Worm (Caenorhabditis elegans) whole organism, L2 larva: ENCODE data around the gene clec-118.

ENCODE experiments used
- C34F6.9 ChIP-seq: fragments of 150-350 bp; optimal IDR thresholded peaks from 2 replicates; lab custom pipeline; 2014; ENCODE audit warnings: missing biosample characterization, missing genetic modification characterization
- F13H6.1 ChIP-seq: sonication (generic microtip); optimal IDR thresholded peaks from 2 replicates; lab custom pipeline; 2016; ENCODE audit warnings: missing genetic modification characterization, missing compliant biosample characterization
- R02D3.7 ChIP-seq: fragments of 150-350 bp; optimal IDR thresholded peaks from 2 replicates; lab custom pipeline; 2014; ENCODE audit warnings: missing biosample characterization, missing genetic modification characterization
- Y55F3AM.14 ChIP-seq: fragments of 200-800 bp; sonication (Bioruptor generic); optimal IDR thresholded peaks from 2 replicates; lab custom pipeline; 2018; ENCODE audit warnings: mild to moderate bottlenecking, missing genetic modification characterization, missing compliant biosample characterization
- ZK546.5 ChIP-seq: sonication (generic microtip); optimal IDR thresholded peaks from 2 replicates; lab custom pipeline; 2017; ENCODE audit warnings: missing biosample characterization, missing genetic modification characterization
- alr-1 ChIP-seq: fragments of 150-350 bp; optimal IDR thresholded peaks from 2 replicates; lab custom pipeline; 2014; ENCODE audit warnings: missing biosample characterization, missing genetic modification characterization
- aly-2 ChIP-seq: fragments of 150-350 bp; optimal IDR thresholded peaks from 2 replicates; lab custom pipeline; 2014; ENCODE audit warnings: missing biosample characterization, missing genetic modification characterization
- ama-1 ChIP-seq: fragments of 150-350 bp; optimal IDR thresholded peaks from 2 replicates; lab custom pipeline; 2018; ENCODE audit warnings: inconsistent platforms
- blmp-1 ChIP-seq: sonication (generic microtip); optimal IDR thresholded peaks from 2 replicates; lab custom pipeline; 2017; ENCODE audit warnings: missing genetic modification characterization, mild to moderate bottlenecking, missing compliant biosample characterization, antibody characterized with exemption, moderate library complexity; ENCODE audit not compliant: insufficient read depth
- ceh-16 ChIP-seq: fragments of 150-350 bp; optimal IDR thresholded peaks from 2 replicates; lab custom pipeline; 2014; ENCODE audit warnings: missing biosample characterization, missing genetic modification characterization
- ceh-82 ChIP-seq: fragments of 150-350 bp; optimal IDR thresholded peaks from 2 replicates; lab custom pipeline; 2014; ENCODE audit warnings: missing biosample characterization, missing genetic modification characterization
- crh-2 ChIP-seq: sonication (generic microtip); optimal IDR thresholded peaks from 2 replicates; lab custom pipeline; 2017; ENCODE audit warnings: missing biosample characterization, missing genetic modification characterization
- dmd-4 ChIP-seq: sonication (generic microtip); optimal IDR thresholded peaks from 2 replicates; lab custom pipeline; 2017; ENCODE audit warnings: missing biosample characterization, missing genetic modification characterization
- egl-27 ChIP-seq: sonication (generic microtip); optimal IDR thresholded peaks from 3 replicates; lab custom pipeline; 2017; ENCODE audit warnings: missing biosample characterization, missing genetic modification reagents, missing genetic modification characterization
- elt-1 ChIP-seq: fragments of 150-350 bp; optimal IDR thresholded peaks from 2 replicates; lab custom pipeline; 2014; ENCODE audit warnings: missing biosample characterization, missing genetic modification characterization
- elt-3 ChIP-seq: sonication (generic microtip); optimal IDR thresholded peaks from 2 replicates; lab custom pipeline; 2017; ENCODE audit warnings: missing biosample characterization, missing genetic modification characterization
- fos-1 ChIP-seq: fragments of 150-350 bp; optimal IDR thresholded peaks from 2 replicates; lab custom pipeline; 2014; ENCODE audit warnings: missing biosample characterization, missing genetic modification characterization
- gmeb-1 ChIP-seq: fragments of 150-350 bp; optimal IDR thresholded peaks from 2 replicates; lab custom pipeline; 2014; ENCODE audit warnings: missing biosample characterization, missing genetic modification characterization
- lin-11 ChIP-seq: fragments of 150-350 bp; sonication (generic microtip); optimal IDR thresholded peaks from 2 replicates; lab custom pipeline; 2014; ENCODE audit warnings: missing biosample characterization, missing genetic modification characterization, inconsistent platforms, mixed read lengths
- lin-13 ChIP-seq: fragments of 150-350 bp; optimal IDR thresholded peaks from 2 replicates; lab custom pipeline; 2014; ENCODE audit warnings: missing biosample characterization, missing genetic modification reagents, missing genetic modification characterization
- lin-39 ChIP-seq: fragments of 150-350 bp; optimal IDR thresholded peaks from 2 replicates; lab custom pipeline; 2014; ENCODE audit warnings: missing biosample characterization, missing genetic modification reagents, missing genetic modification characterization
- lsy-2 ChIP-seq, 2 experiments: fragments of 150-350 bp in 1 of 2; sonication (generic microtip) in 1 of 2; optimal IDR thresholded peaks; 2 replicates each; lab custom pipeline; 2014 to 2017; ENCODE audit warnings: missing biosample characterization in 2 of 2, missing genetic modification characterization in 2 of 2
- mab-5 ChIP-seq: fragments of 150-350 bp; optimal IDR thresholded peaks from 2 replicates; lab custom pipeline; 2014; ENCODE audit warnings: missing biosample characterization, missing genetic modification characterization
- mbf-1 ChIP-seq: sonication (generic microtip); optimal IDR thresholded peaks from 2 replicates; lab custom pipeline; 2017; ENCODE audit warnings: missing biosample characterization, missing genetic modification characterization
- mdl-1 ChIP-seq, 2 experiments: fragments of 150-350 bp in 1 of 2; sonication (generic microtip) in 1 of 2; optimal IDR thresholded peaks; 2 replicates each; lab custom pipeline; 2017; ENCODE audit warnings: missing biosample characterization in 2 of 2, missing genetic modification characterization in 2 of 2
- nhr-10 ChIP-seq: sonication (generic microtip); optimal IDR thresholded peaks from 2 replicates; lab custom pipeline; 2017; ENCODE audit warnings: missing biosample characterization, missing genetic modification characterization
- nhr-11 ChIP-seq: fragments of 150-350 bp; optimal IDR thresholded peaks from 2 replicates; lab custom pipeline; 2014; ENCODE audit warnings: missing biosample characterization, missing genetic modification characterization
- nhr-12 ChIP-seq: fragments of 150-350 bp; optimal IDR thresholded peaks from 2 replicates; lab custom pipeline; 2014; ENCODE audit warnings: missing biosample characterization, missing genetic modification characterization
- nhr-129 ChIP-seq: fragments of 150-350 bp; optimal IDR thresholded peaks from 2 replicates; lab custom pipeline; 2014; ENCODE audit warnings: missing biosample characterization, missing genetic modification characterization
- nhr-21 ChIP-seq: fragments of 150-350 bp; optimal IDR thresholded peaks from 2 replicates; lab custom pipeline; 2014; ENCODE audit warnings: missing biosample characterization, missing genetic modification characterization
- nhr-23 ChIP-seq: fragments of 150-350 bp; optimal IDR thresholded peaks from 2 replicates; lab custom pipeline; 2014; ENCODE audit warnings: missing biosample characterization, missing genetic modification reagents, missing genetic modification characterization
- nhr-237 ChIP-seq: fragments of 150-350 bp; optimal IDR thresholded peaks from 2 replicates; lab custom pipeline; 2014; ENCODE audit warnings: missing biosample characterization, missing genetic modification characterization
- nhr-25 ChIP-seq: fragments of 150-350 bp; sonication (generic microtip); optimal IDR thresholded peaks from 3 replicates; lab custom pipeline; 2014; ENCODE audit warnings: missing biosample characterization, missing genetic modification characterization
- nhr-6 ChIP-seq: fragments of 150-350 bp; optimal IDR thresholded peaks from 2 replicates; lab custom pipeline; 2014; ENCODE audit warnings: missing biosample characterization, missing genetic modification characterization
- nhr-77 ChIP-seq: fragments of 150-350 bp; optimal IDR thresholded peaks from 2 replicates; lab custom pipeline; 2014; ENCODE audit warnings: missing biosample characterization, missing genetic modification characterization
- peb-1 ChIP-seq: fragments of 150-350 bp; optimal IDR thresholded peaks from 2 replicates; lab custom pipeline; 2014; ENCODE audit warnings: missing biosample characterization, missing genetic modification characterization
- sem-4 ChIP-seq: fragments of 150-350 bp; optimal IDR thresholded peaks from 2 replicates; lab custom pipeline; 2014; ENCODE audit warnings: missing biosample characterization, missing genetic modification reagents, missing genetic modification characterization
- skn-1 ChIP-seq: sonication (generic microtip); optimal IDR thresholded peaks from 2 replicates; lab custom pipeline; 2017; ENCODE audit warnings: missing biosample characterization, missing genetic modification characterization
- sma-3 ChIP-seq: sonication (generic microtip); optimal IDR thresholded peaks from 2 replicates; lab custom pipeline; 2016; ENCODE audit warnings: missing genetic modification reagents, missing genetic modification characterization, missing compliant biosample characterization
- sma-9 ChIP-seq, 2 experiments: fragments of 150-350 bp in 1 of 2; sonication (generic microtip) in 1 of 2; optimal IDR thresholded peaks; 2 replicates each; lab custom pipeline; 2014 to 2016; ENCODE audit warnings: missing genetic modification characterization in 2 of 2, mild to moderate bottlenecking in 1 of 2, missing biosample characterization in 1 of 2, missing compliant biosample characterization in 1 of 2, missing genetic modification reagents in 1 of 2, moderate library complexity in 1 of 2
- snpc-4 ChIP-seq: fragments of 150-350 bp; optimal IDR thresholded peaks from 2 replicates; lab custom pipeline; 2014; ENCODE audit warnings: missing biosample characterization, missing genetic modification characterization
- unc-39 ChIP-seq: fragments of 150-350 bp; optimal IDR thresholded peaks from 2 replicates; lab custom pipeline; 2014; ENCODE audit warnings: missing biosample characterization, missing genetic modification characterization
- unc-55 ChIP-seq: fragments of 150-350 bp; sonication (generic microtip); optimal IDR thresholded peaks from 3 replicates; lab custom pipeline; 2014; ENCODE audit warnings: missing biosample characterization, missing genetic modification reagents, missing genetic modification characterization
- unc-62 ChIP-seq: fragments of 150-350 bp; optimal IDR thresholded peaks from 2 replicates; lab custom pipeline; 2014; ENCODE audit warnings: missing biosample characterization, missing genetic modification reagents, missing genetic modification characterization
- zag-1 ChIP-seq: fragments of 150-350 bp; optimal IDR thresholded peaks from 2 replicates; lab custom pipeline; 2014; ENCODE audit warnings: missing biosample characterization, missing genetic modification characterization
- ztf-1 ChIP-seq: fragments of 200-800 bp; sonication (Bioruptor generic); conservative IDR thresholded peaks from 2 replicates; pipeline ENCODE4 v1.3.6; 2022; ENCODE audit warnings: missing genetic modification characterization, missing compliant biosample characterization
- ztf-11 ChIP-seq: sonication (generic microtip); optimal IDR thresholded peaks from 2 replicates; lab custom pipeline; 2017; ENCODE audit warnings: missing biosample characterization, missing genetic modification characterization
- ztf-4 ChIP-seq: fragments of 150-350 bp; optimal IDR thresholded peaks from 2 replicates; lab custom pipeline; 2014; ENCODE audit warnings: missing biosample characterization, missing genetic modification characterization

clec-118 gene

DNA sequence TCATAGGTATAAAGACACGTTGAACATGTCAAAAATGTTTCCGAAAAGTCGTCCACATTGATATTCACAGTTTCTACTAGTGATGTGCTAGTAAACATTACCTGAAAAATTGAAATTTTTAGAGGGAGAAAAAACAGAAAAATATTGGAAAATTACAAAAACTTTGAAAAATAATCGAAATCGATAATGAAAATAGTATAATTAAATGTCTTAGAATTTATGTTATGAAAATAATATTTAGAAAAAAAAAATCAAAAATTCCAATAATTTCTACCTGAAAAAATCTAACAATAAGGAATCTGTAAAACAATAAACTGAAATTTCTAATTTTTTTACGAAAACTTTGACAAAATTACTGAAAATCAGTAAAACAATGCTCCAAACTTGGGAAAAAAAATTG, 10.2 kb downstream of the clec-118 start, which contains the start of gene nhl-3:
Gene nhl-3 (minus strand): TSS at position 101 of the 400 bp plus-strand sequence.
- TF ChIP-seq R02D3.7 (tag; lab: Kevin White, UChicago) (no peak), Y55F3AM.14 (no peak), ztf-1 (GFP tag; lab: Robert Waterston, UW) (no peak), nhr-237 (no peak), ztf-11 (tag; lab: Kevin White, UChicago) (no peak), nhr-10 (no peak), snpc-4 (no peak), alr-1 (tag; lab: Kevin White, UChicago) (no peak), F13H6.1 (no peak), crh-2 (tag; lab: Kevin White, UChicago) (no peak), ceh-16 (tag; lab: Kevin White, UChicago) (no peak), mab-5 (tag; lab: Kevin White, UChicago) (no peak)
- TF ChIP-seq, all 48 proteins: peak for 0

DNA sequence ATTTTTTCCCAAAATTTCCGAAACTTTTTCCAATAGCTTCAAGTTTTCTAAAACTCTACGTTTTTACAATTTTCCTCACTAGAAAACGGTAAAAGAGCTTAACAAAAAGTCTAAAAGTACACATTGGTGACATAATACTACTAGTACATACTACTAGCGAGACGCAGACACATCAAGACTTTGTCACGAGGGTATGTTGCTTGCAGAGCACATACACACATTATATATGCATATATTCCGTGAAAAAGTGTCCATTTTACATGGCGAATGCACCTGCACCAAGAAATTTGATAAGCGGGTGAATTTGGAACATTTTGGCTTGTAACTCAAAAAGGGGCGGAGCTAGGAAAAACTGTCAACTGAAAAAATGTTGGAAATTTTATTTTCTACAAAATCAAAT, 11.0 kb downstream of the clec-118 start:
- TF ChIP-seq peb-1 (no peak), egl-27 (tag; lab: Kevin White, UChicago) (peak; percentile 49), alr-1 (tag; lab: Kevin White, UChicago) (no peak), unc-62 (no peak), nhr-10 (no peak), elt-3 (no peak), nhr-21 (tag; lab: Kevin White, UChicago) (no peak), nhr-6 (tag; lab: Kevin White, UChicago) (no peak), snpc-4 (no peak), ztf-4 (tag; lab: Kevin White, UChicago) (no peak), nhr-23 (tag; lab: Kevin White, UChicago) (no peak), blmp-1 (tag; lab: Kevin White, UChicago) (no peak), mdl-1 (tag; optimal IDR thresholded peaks at IDR 0.05; lab: Kevin White, UChicago) (peak; percentile 10 to 67), sma-3 (GFP tag; lab: Kevin White, UChicago) (no peak), zag-1 (no peak), mbf-1 (no peak), lin-11 (tag; lab: Kevin White, UChicago) (no peak), sem-4 (tag; lab: Kevin White, UChicago) (no peak), lin-13 (GFP tag; lab: Kevin White, UChicago) (no peak), gmeb-1 (peak; percentile 32), nhr-11 (no peak), unc-55 (GFP tag; lab: Kevin White, UChicago) (peak; percentile 79), ztf-1 (GFP tag; lab: Robert Waterston, UW) (no peak), crh-2 (tag; lab: Kevin White, UChicago) (peak; percentile 58), ztf-11 (tag; lab: Kevin White, UChicago) (no peak), R02D3.7 (tag; lab: Kevin White, UChicago) (no peak), ceh-82 (tag; lab: Kevin White, UChicago) (no peak), elt-1 (tag; lab: Kevin White, UChicago) (no peak), nhr-25 (no peak), fos-1 (tag; lab: Kevin White, UChicago) (no peak), skn-1 (no peak), C34F6.9 (tag; lab: Kevin White, UChicago) (peak; percentile 70), sma-9 (GFP tag; optimal IDR thresholded peaks at IDR 0.05; lab: Kevin White, UChicago) (peak; percentile 78), sma-9 (tag; optimal IDR thresholded peaks at IDR 0.05; lab: Kevin White, UChicago) (no peak), lin-39 (tag; lab: Kevin White, UChicago) (no peak), dmd-4 (tag; lab: Kevin White, UChicago) (no peak), nhr-237 (no peak), F13H6.1 (no peak), ceh-16 (tag; lab: Kevin White, UChicago) (no peak), mab-5 (tag; lab: Kevin White, UChicago) (peak; percentile 21), ZK546.5 (tag; lab: Kevin White, UChicago) (no peak), unc-39 (tag; lab: Kevin White, UChicago) (no peak), Y55F3AM.14 (no peak), nhr-77 (tag; lab: Kevin White, UChicago) (no peak), lsy-2 (tag; optimal IDR thresholded peaks at IDR 0.05; lab: Kevin White, UChicago) (peak in 1 of 2 experiments; percentile 65), nhr-129 (tag; lab: Kevin White, UChicago) (peak; percentile 74), ama-1 (lab: Kevin White, UChicago) (no peak), nhr-12 (tag; lab: Kevin White, UChicago) (no peak), aly-2 (no peak)
